Worm (Caenorhabditis elegans) whole organism, L1 larva: Measurements from ENCODE around the gene srbc-79.

Experiments used
- C34B4.2 ChIP-seq: sonication (generic microtip); optimal IDR thresholded peaks from 2 replicates; lab custom pipeline; 2017; ENCODE audit warnings: mild to moderate bottlenecking, missing genetic modification characterization, missing compliant biosample characterization
- alr-1 ChIP-seq: fragments of 200-800 bp; sonication (Bioruptor generic); optimal IDR thresholded peaks from 2 replicates; lab custom pipeline; 2018; ENCODE audit warnings: borderline replicate concordance, mild to moderate bottlenecking, missing genetic modification characterization, missing compliant biosample characterization
- aly-2 ChIP-seq: fragments of 150-350 bp; optimal IDR thresholded peaks from 2 replicates; lab custom pipeline; 2014; ENCODE audit warnings: missing biosample characterization, missing genetic modification characterization
- ceh-63 ChIP-seq: fragments of 200-800 bp; sonication (Bioruptor generic); optimal IDR thresholded peaks from 2 replicates; lab custom pipeline; 2018; ENCODE audit warnings: mild to moderate bottlenecking, missing genetic modification characterization, missing compliant biosample characterization
- ceh-82 ChIP-seq, 3 experiments: fragments of 150-350 bp in 1 of 3; sonication (generic microtip) in 2 of 3; optimal IDR thresholded peaks; 2 replicates each; lab custom pipeline; 2014 to 2017; ENCODE audit warnings: missing biosample characterization in 3 of 3, missing genetic modification characterization in 3 of 3
- ceh-88 ChIP-seq: fragments of 200-800 bp; sonication (Bioruptor generic); IDR thresholded peaks from 2 replicates; pipeline ENCODE4 v1.3.6; 2022; ENCODE audit warnings: missing genetic modification characterization, missing compliant biosample characterization
- ces-1 ChIP-seq: fragments of 150-350 bp; optimal IDR thresholded peaks from 2 replicates; lab custom pipeline; 2014; ENCODE audit warnings: missing biosample characterization, missing genetic modification reagents, missing genetic modification characterization
- dsc-1 ChIP-seq: sonication (generic microtip); optimal IDR thresholded peaks from 2 replicates; lab custom pipeline; 2016; ENCODE audit warnings: mild to moderate bottlenecking, missing genetic modification characterization, missing compliant biosample characterization
- efl-1 ChIP-seq, 4 experiments: fragments of 150-350 bp; optimal IDR thresholded peaks in 3 of 4; peaks in 1 of 4; 1 replicate in 1 of 4; 2 replicates in 3 of 4; lab custom pipeline; 2014; ENCODE audit warnings: missing biosample characterization in 2 of 4, missing genetic modification characterization in 2 of 4, missing genetic modification reagents in 2 of 4
- elt-2 ChIP-seq: sonication (generic microtip); optimal IDR thresholded peaks from 2 replicates; lab custom pipeline; 2016; ENCODE audit warnings: missing genetic modification characterization, mild to moderate bottlenecking, inconsistent platforms, missing compliant biosample characterization, missing genetic modification reagents
- fkh-8 ChIP-seq: sonication (generic microtip); optimal IDR thresholded peaks from 2 replicates; lab custom pipeline; 2016; ENCODE audit warnings: mild to moderate bottlenecking, missing genetic modification characterization, missing compliant biosample characterization
- fos-1 ChIP-seq: fragments of 150-350 bp; optimal IDR thresholded peaks from 2 replicates; lab custom pipeline; 2014; ENCODE audit warnings: missing biosample characterization, missing genetic modification characterization
- lin-14 ChIP-seq: fragments of 200-800 bp; sonication (Bioruptor generic); optimal IDR thresholded peaks from 2 replicates; lab custom pipeline; 2018; ENCODE audit warnings: mild to moderate bottlenecking, missing genetic modification characterization, moderate library complexity, missing compliant biosample characterization
- lin-35 ChIP-seq, 2 experiments: fragments of 150-350 bp; optimal IDR thresholded peaks; 2 replicates each; lab custom pipeline; 2014; ENCODE audit warnings: missing biosample characterization in 2 of 2, missing genetic modification characterization in 2 of 2, missing genetic modification reagents in 2 of 2
- lsy-2 ChIP-seq, 2 experiments: fragments of 150-350 bp; optimal IDR thresholded peaks; 2 replicates each; lab custom pipeline; 2014; ENCODE audit warnings: missing biosample characterization in 2 of 2, missing genetic modification characterization in 2 of 2
- mdl-1 ChIP-seq, 2 experiments: fragments of 150-350 bp; optimal IDR thresholded peaks; 2 replicates each; lab custom pipeline; 2014 to 2017; ENCODE audit warnings: missing biosample characterization in 2 of 2, missing genetic modification characterization in 2 of 2, inconsistent platforms in 1 of 2
- mep-1 ChIP-seq: fragments of 150-350 bp; optimal IDR thresholded peaks from 2 replicates; lab custom pipeline; 2014; ENCODE audit warnings: missing biosample characterization, missing genetic modification characterization
- nhr-12 ChIP-seq: sonication (generic microtip); optimal IDR thresholded peaks from 2 replicates; lab custom pipeline; 2017; ENCODE audit warnings: missing biosample characterization, missing genetic modification characterization
- nhr-19 ChIP-seq: fragments of 200-800 bp; sonication (Bioruptor generic); conservative IDR thresholded peaks from 2 replicates; pipeline ENCODE4 v1.3.6; 2022; ENCODE audit warnings: missing genetic modification characterization, missing compliant biosample characterization
- nhr-20 ChIP-seq: sonication (generic microtip); optimal IDR thresholded peaks from 2 replicates; lab custom pipeline; 2016; ENCODE audit warnings: mild to moderate bottlenecking, missing genetic modification characterization, missing compliant biosample characterization
- nhr-47 ChIP-seq: sonication (generic microtip); optimal IDR thresholded peaks from 2 replicates; lab custom pipeline; 2016; ENCODE audit warnings: mild to moderate bottlenecking, missing genetic modification characterization, moderate library complexity, missing compliant biosample characterization
- nhr-71 ChIP-seq: sonication (generic microtip); optimal IDR thresholded peaks from 2 replicates; lab custom pipeline; 2016; ENCODE audit warnings: mild to moderate bottlenecking, missing genetic modification characterization, moderate library complexity, missing compliant biosample characterization
- nhr-76 ChIP-seq: sonication (generic microtip); optimal IDR thresholded peaks from 2 replicates; lab custom pipeline; 2017; ENCODE audit warnings: missing biosample characterization, missing genetic modification characterization
- nhr-85 ChIP-seq: sonication (generic microtip); peaks from one replicate; lab custom pipeline; 2016; ENCODE audit warnings: missing genetic modification characterization, inconsistent platforms, missing compliant biosample characterization
- pqm-1 ChIP-seq: sonication (generic microtip); optimal IDR thresholded peaks from 3 replicates; lab custom pipeline; 2017; ENCODE audit warnings: missing biosample characterization, missing genetic modification characterization
- rnt-1 ChIP-seq: sonication (generic microtip); optimal IDR thresholded peaks from 2 replicates; lab custom pipeline; 2016; ENCODE audit warnings: mild to moderate bottlenecking, missing genetic modification characterization, moderate library complexity, missing compliant biosample characterization
- snu-23 ChIP-seq: sonication (generic microtip); optimal IDR thresholded peaks from 2 replicates; lab custom pipeline; 2016; ENCODE audit warnings: missing genetic modification characterization, missing compliant biosample characterization
- sptf-1 ChIP-seq: fragments of 150-350 bp; optimal IDR thresholded peaks from 2 replicates; lab custom pipeline; 2014; ENCODE audit warnings: missing biosample characterization, missing genetic modification characterization
- sup-37 ChIP-seq: fragments of 200-800 bp; sonication (Bioruptor generic); optimal IDR thresholded peaks from 2 replicates; lab custom pipeline; 2018; ENCODE audit warnings: mild to moderate bottlenecking, missing genetic modification characterization, missing compliant biosample characterization
- swsn-7 ChIP-seq: sonication (generic microtip); optimal IDR thresholded peaks from 2 replicates; lab custom pipeline; 2016; ENCODE audit warnings: missing genetic modification characterization, missing compliant biosample characterization
- tlp-1 ChIP-seq: fragments of 150-350 bp; optimal IDR thresholded peaks from 2 replicates; lab custom pipeline; 2014; ENCODE audit warnings: missing biosample characterization, missing genetic modification characterization
- unc-86 ChIP-seq: sonication (generic microtip); optimal IDR thresholded peaks from 2 replicates; lab custom pipeline; 2016; ENCODE audit warnings: missing genetic modification characterization, missing compliant biosample characterization
- unc-98 ChIP-seq: fragments of 200-800 bp; sonication (Bioruptor generic); IDR thresholded peaks from 2 replicates; pipeline ENCODE4 v1.3.6; 2022; ENCODE audit warnings: missing genetic modification characterization, missing compliant biosample characterization
- xbp-1 ChIP-seq: sonication (generic microtip); optimal IDR thresholded peaks from 2 replicates; lab custom pipeline; 2016; ENCODE audit warnings: missing genetic modification characterization, missing compliant biosample characterization
- zip-4 ChIP-seq: fragments of 200-800 bp; sonication (Bioruptor generic); optimal IDR thresholded peaks from 2 replicates; lab custom pipeline; 2018; ENCODE audit warnings: mild to moderate bottlenecking, missing genetic modification characterization, moderate library complexity, missing compliant biosample characterization
- ztf-4 ChIP-seq: fragments of 150-350 bp; optimal IDR thresholded peaks from 2 replicates; lab custom pipeline; 2014; ENCODE audit warnings: missing biosample characterization, missing genetic modification characterization

srbc-79 gene

DNA sequence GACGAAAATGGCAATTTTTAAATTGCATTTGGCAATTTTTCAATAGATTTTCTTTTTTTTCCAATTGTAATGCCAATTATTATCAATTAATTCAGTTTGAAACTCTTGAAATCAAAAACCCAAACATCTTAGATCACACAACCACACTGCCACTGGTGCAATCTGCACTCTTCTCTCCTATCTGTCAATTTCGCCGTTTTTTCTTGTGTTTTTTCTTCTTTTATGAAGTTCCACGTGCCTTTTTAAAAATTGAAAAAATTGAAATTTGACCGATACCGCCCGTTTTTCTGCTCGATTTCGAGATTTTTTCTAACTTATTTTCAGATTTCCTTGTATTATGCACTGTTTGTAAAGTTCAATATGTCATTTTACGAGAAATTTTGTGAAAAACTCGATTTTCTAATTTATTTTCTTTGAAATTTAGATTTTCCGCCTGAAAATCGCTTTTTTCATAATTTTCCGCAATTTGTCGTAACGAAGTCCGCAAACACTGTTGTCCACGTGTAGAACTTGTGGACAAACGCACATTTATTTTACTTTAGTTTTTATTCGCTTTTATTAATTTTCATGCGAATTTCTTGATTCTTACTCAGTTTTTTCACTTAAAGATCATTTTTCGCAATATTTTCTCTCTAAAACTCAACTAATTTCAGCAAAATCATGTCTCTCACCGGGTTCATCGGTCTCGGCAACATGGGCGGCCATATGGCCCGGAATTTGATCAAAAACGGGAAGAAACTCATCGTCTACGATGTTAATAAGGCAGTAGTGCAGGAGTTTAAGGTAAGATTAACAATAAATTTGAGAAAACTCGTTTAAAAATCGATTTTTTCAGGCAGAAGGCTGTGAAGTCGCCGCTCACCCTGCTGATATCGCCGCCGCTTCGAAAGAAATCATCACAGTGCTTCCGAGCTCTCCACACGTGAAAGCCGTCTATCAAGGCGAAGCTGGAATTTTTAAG, 1.3 kb upstream of the srbc-79 start, which contains the start of gene B0250.5 (continued):
- peak; percentile 25 for TF ChIP-seq unc-86 (tag; lab: Kevin White, UChicago)
- TF ChIP-seq efl-1 (optimal IDR thresholded peaks at IDR 0.05; lab: Kevin White, UChicago), result peak; percentile 46 to 73
- TF ChIP-seq efl-1 (GFP tag; optimal IDR thresholded peaks at IDR 0.05 in 1 of 2; lab: Kevin White, UChicago), result peak; percentile 72 to 94

DNA sequence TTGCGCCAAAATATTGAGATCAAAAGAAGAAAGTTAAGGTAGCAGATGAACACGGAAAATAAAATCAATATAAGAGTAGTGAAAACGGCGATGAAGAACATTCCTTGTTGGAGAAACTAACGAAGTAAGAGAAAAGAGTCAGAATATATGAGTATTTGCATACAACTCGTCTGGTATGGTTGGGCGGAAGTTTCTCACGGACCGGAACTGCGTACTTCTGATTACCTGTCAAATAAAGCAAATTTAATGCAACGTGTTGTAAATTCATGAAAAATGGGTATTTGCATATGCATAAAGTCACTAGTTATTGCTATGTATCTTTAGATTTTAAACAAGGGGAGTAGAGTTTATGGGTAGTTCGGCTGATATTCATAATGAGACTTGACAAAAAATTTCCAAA, 3.2 kb downstream of the srbc-79 start, which contains the start of gene srbc-78:
TSS of gene srbc-78 (minus strand) at position 101 of the 400 bp plus-strand sequence.
- no peak for TF ChIP-seq lin-35 (GFP tag; optimal IDR thresholded peaks at IDR 0.05; lab: Kevin White, UChicago)
- no peak for TF ChIP-seq ceh-82 (tag; optimal IDR thresholded peaks at IDR 0.05; lab: Kevin White, UChicago)
- TF ChIP-seq ceh-88 (GFP tag; lab: Robert Waterston, UW), result no peak
- TF ChIP-seq sptf-1 (tag; lab: Kevin White, UChicago), result no peak
- no peak for TF ChIP-seq nhr-71
- TF ChIP-seq sup-37 (GFP tag; lab: Kevin White, UChicago), result no peak
- TF ChIP-seq C34B4.2 (tag; lab: Kevin White, UChicago), result no peak

DNA sequence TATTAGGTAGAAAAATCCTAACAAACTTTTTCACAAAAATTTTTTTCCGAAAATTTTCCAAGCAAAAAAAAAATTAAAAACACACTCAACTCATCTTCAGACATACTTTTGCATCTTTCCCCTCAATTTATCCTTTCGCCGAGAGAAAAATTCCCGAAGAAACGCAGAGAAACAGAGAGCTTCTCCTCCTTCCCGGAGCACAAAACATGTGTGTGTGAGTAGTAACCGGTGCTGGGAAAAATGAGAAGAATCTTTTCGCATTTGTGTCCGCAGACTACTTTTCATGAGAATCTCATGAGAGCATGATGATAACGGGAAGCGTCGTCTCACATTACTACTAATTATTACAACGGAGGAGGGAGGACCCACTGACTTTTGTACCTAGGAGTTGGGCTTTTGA, 5.7 kb downstream of the srbc-79 start:
- TF ChIP-seq sptf-1 (tag; lab: Kevin White, UChicago), result no peak
- no peak for TF ChIP-seq aly-2 (tag; lab: Kevin White, UChicago)
- peak; percentile 58 for TF ChIP-seq nhr-71
- TF ChIP-seq nhr-20, result peak; percentile 3
- TF ChIP-seq swsn-7 (tag; lab: Kevin White, UChicago), result peak; percentile 17
- TF ChIP-seq mdl-1 (tag; optimal IDR thresholded peaks at IDR 0.05; lab: Kevin White, UChicago), result peak in 1 of 2 experiments; percentile 21
- TF ChIP-seq efl-1 (optimal IDR thresholded peaks at IDR 0.05; lab: Kevin White, UChicago), result peak in 1 of 2 experiments; percentile 14
- TF ChIP-seq efl-1 (GFP tag; optimal IDR thresholded peaks at IDR 0.05 in 1 of 2; lab: Kevin White, UChicago), result peak in 1 of 2 experiments; percentile 27
- TF ChIP-seq lsy-2 (tag; optimal IDR thresholded peaks at IDR 0.05; lab: Kevin White, UChicago), result peak in 1 of 2 experiments; percentile 36
- no peak for TF ChIP-seq nhr-76 (tag; lab: Kevin White, UChicago)
- peak; percentile 67 for TF ChIP-seq lin-14 (GFP tag; lab: Kevin White, UChicago)
- peak; percentile 85 for TF ChIP-seq dsc-1 (tag; lab: Kevin White, UChicago)
- TF ChIP-seq snu-23 (GFP tag; lab: Kevin White, UChicago), result peak; percentile 46
- TF ChIP-seq nhr-47 (tag; lab: Kevin White, UChicago), result peak; percentile 5
- TF ChIP-seq ceh-63 (GFP tag; lab: Kevin White, UChicago), result no peak
- peak; percentile 73 for TF ChIP-seq rnt-1 (tag; lab: Kevin White, UChicago)
- peak; percentile 41 for TF ChIP-seq mep-1 (tag; lab: Kevin White, UChicago)
- TF ChIP-seq unc-98 (GFP tag; lab: Robert Waterston, UW), result peak; percentile 16; the same call in 1 of the 2 replicates
- no peak for TF ChIP-seq nhr-85

DNA sequence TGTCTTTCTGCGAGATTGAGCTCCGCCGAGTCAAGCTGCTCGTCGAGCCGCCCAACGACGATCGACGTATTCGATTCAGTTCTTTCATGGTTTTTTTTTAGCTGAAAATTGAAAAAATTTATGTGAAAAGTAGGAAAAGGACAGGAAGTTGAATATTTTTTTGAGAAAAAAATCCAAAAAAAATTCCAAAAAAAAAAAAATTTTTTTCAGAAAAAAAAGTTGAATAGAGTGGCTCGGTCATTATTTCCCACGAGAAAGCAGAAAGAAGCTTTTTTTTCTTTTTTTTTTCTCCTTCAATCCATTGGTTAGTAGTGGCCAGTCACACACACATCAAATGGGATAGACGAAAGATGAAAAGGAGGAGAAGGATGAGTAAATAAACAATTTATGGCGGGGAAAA, 7.0 kb downstream of the srbc-79 start, which contains the start of gene dhcr-7:
TSS of gene dhcr-7 (minus strand) at position 101 of the 400 bp plus-strand sequence.
- no peak for TF ChIP-seq tlp-1 (tag; lab: Kevin White, UChicago)
- TF ChIP-seq fos-1 (tag; lab: Kevin White, UChicago), result no peak
- TF ChIP-seq swsn-7 (tag; lab: Kevin White, UChicago), result no peak
- no peak for TF ChIP-seq pqm-1 (tag; lab: Kevin White, UChicago)
- no peak for TF ChIP-seq nhr-19 (GFP tag; lab: Robert Waterston, UW)
- TF ChIP-seq nhr-47 (tag; lab: Kevin White, UChicago), result no peak
- TF ChIP-seq ces-1 (GFP tag; lab: Kevin White, UChicago), result no peak
- no peak for TF ChIP-seq fkh-8 (tag; lab: Kevin White, UChicago)
- no peak for TF ChIP-seq alr-1 (tag; lab: Kevin White, UChicago)
- TF ChIP-seq xbp-1 (tag; lab: Kevin White, UChicago), result no peak
- no peak for TF ChIP-seq ztf-4 (tag; lab: Kevin White, UChicago)
- TF ChIP-seq rnt-1 (tag; lab: Kevin White, UChicago), result no peak
- TF ChIP-seq elt-2 (tag; lab: Kevin White, UChicago), result no peak
- TF ChIP-seq mdl-1 (tag; optimal IDR thresholded peaks at IDR 0.05; lab: Kevin White, UChicago), result no peak
- no peak for TF ChIP-seq nhr-12 (tag; lab: Kevin White, UChicago)
- no peak for TF ChIP-seq C34B4.2 (tag; lab: Kevin White, UChicago)
- TF ChIP-seq sptf-1 (tag; lab: Kevin White, UChicago), result no peak
- no peak for TF ChIP-seq zip-4 (GFP tag; lab: Kevin White, UChicago)
